Worm (Caenorhabditis elegans): ENCODE data around the gene tex-2.

The tex-2 gene

ce11 chrII:5874130-5874529 lies 716 bp upstream of the tex-2 start (continued):
- TF ChIP-seq snpc-1.2 (GFP tag; IDR thresholded peaks at IDR 0.05), result no peak
- TF ChIP-seq hif-1 (tag; optimal IDR thresholded peaks at IDR 0.05), result no peak
- no peak for TF ChIP-seq F37D6.2 (tag; optimal IDR thresholded peaks at IDR 0.05)
- TF ChIP-seq nhr-11 (tag; optimal IDR thresholded peaks at IDR 0.05), result no peak
- TF ChIP-seq R02D3.7 (tag; optimal IDR thresholded peaks at IDR 0.05), result no peak
- TF ChIP-seq dmd-9 (GFP tag; IDR thresholded peaks at IDR 0.05), result no peak
- TF ChIP-seq hlh-30 (tag; optimal IDR thresholded peaks at IDR 0.05; ENCODE audit: insufficient read depth), result peak; percentile 88
- no peak for TF ChIP-seq ZK337.2 (GFP tag; IDR thresholded peaks at IDR 0.05)
- no peak for TF ChIP-seq zip-11 (GFP tag; IDR thresholded peaks at IDR 0.05)
- TF ChIP-seq ztf-11 (tag; optimal IDR thresholded peaks at IDR 0.05), result no peak
- no peak for TF ChIP-seq lin-38 (GFP tag; IDR thresholded peaks at IDR 0.05)
- no peak for TF ChIP-seq skn-1 (tag; optimal IDR thresholded peaks at IDR 0.05)
- no peak for TF ChIP-seq lin-29 (GFP tag; IDR thresholded peaks at IDR 0.05)
- TF ChIP-seq ceh-20 (GFP tag; IDR thresholded peaks at IDR 0.05), result no peak
- no peak for TF ChIP-seq aly-2 (tag; optimal IDR thresholded peaks at IDR 0.05)
- no peak for TF ChIP-seq dpl-1 (GFP tag; optimal IDR thresholded peaks at IDR 0.05)
- peak; percentile 24 for TF ChIP-seq mes-2 (tag; optimal IDR thresholded peaks at IDR 0.05; ENCODE audit: poor library complexity, severe bottlenecking)
- no peak for TF ChIP-seq nhr-76 (tag; optimal IDR thresholded peaks at IDR 0.05)
- no peak for TF ChIP-seq daf-12 (tag; optimal IDR thresholded peaks at IDR 0.05)
- TF ChIP-seq nhr-28 (tag; optimal IDR thresholded peaks at IDR 0.05), result peak; percentile 69
- no peak for TF ChIP-seq ceh-82 (tag; optimal IDR thresholded peaks at IDR 0.05)
- no peak for TF ChIP-seq ctbp-1 (GFP tag; IDR thresholded peaks at IDR 0.05)
- no peak for TF ChIP-seq ztf-7 (tag; optimal IDR thresholded peaks at IDR 0.05)
- TF ChIP-seq zip-2 (tag; optimal IDR thresholded peaks at IDR 0.05), result no peak
- TF ChIP-seq rbr-2 (tag; optimal IDR thresholded peaks at IDR 0.05), result no peak
- peak; percentile 17 for TF ChIP-seq nhr-77 (tag; optimal IDR thresholded peaks at IDR 0.05)
- no peak for TF ChIP-seq mdt-29 (GFP tag; IDR thresholded peaks at IDR 0.05)
- no peak for TF ChIP-seq duxl-1 (tag; optimal IDR thresholded peaks at IDR 0.05; ENCODE audit: poor library complexity)
- TF ChIP-seq jun-1 (tag; optimal IDR thresholded peaks at IDR 0.05), result no peak
- TF ChIP-seq tag-97 (GFP tag; IDR thresholded peaks at IDR 0.05), result no peak
- TF ChIP-seq dve-1 (tag; optimal IDR thresholded peaks at IDR 0.05; ENCODE audit: insufficient read depth), result peak; percentile 54
- TF ChIP-seq Y48G9A.11 (GFP tag; IDR thresholded peaks at IDR 0.05), result no peak
- TF ChIP-seq F26F4.8 (GFP tag; conservative IDR thresholded peaks at IDR 0.05), result no peak

ce11 chrII:5872414-5872813 lies 1.0 kb downstream of the tex-2 start:
- TF ChIP-seq nhr-28 (tag; optimal IDR thresholded peaks at IDR 0.05), result peak; percentile 76
- no peak for TF ChIP-seq daf-16 (GFP tag; optimal IDR thresholded peaks at IDR 0.05)
- TF ChIP-seq daf-16 (tag; optimal IDR thresholded peaks at IDR 0.05), result peak; percentile 56
- TF ChIP-seq pqm-1 (tag; optimal IDR thresholded peaks at IDR 0.05), result peak; percentile 25
- TF ChIP-seq ceh-28 (tag; optimal IDR thresholded peaks at IDR 0.05), result no peak
- peak; percentile 16 for TF ChIP-seq hlh-11 (tag; optimal IDR thresholded peaks at IDR 0.05)
- no peak for TF ChIP-seq fos-1 (tag; optimal IDR thresholded peaks at IDR 0.05)
- peak; percentile 0 for TF ChIP-seq dve-1 (tag; optimal IDR thresholded peaks at IDR 0.05; ENCODE audit: insufficient read depth)

- TF ChIP-seq pqm-1 (tag; optimal IDR thresholded peaks at IDR 0.05) (no peak), unc-62 (GFP tag; optimal IDR thresholded peaks at IDR 0.05 in 1 of 2) (peak in 1 of 2 experiments; percentile 93), unc-62 (tag; optimal IDR thresholded peaks at IDR 0.05) (no peak), ceh-20 (GFP tag; IDR thresholded peaks at IDR 0.05) (peak; percentile 35; the same call in 1 of the 2 replicates)
Measured at ce11 chrII:5871508-5871907, 1.9 kb downstream of the tex-2 start.

Measured in whole organism, L4 larva.